Fruit fly (Drosophila melanogaster) whole organism, embryonic: Measurements from ENCODE around the gene Pxd.

Experiments
- B-H2 ChIP-seq: fragments of 200-800 bp; sonication (Bioruptor generic); optimal IDR thresholded peaks from 2 replicates; lab custom pipeline; 2018; ENCODE audit warnings: missing biosample characterization, mild to moderate bottlenecking, missing genetic modification characterization
- BEAF-32 ChIP-seq: fragments of 200-800 bp; sonication (Bioruptor generic); optimal IDR thresholded peaks from 3 replicates; lab custom pipeline; 2017; ENCODE audit warnings: missing biosample characterization, missing genetic modification characterization, mild to moderate bottlenecking, moderate library complexity, missing genetic modification reagents
- BtbVII ChIP-seq: fragments of 200-800 bp; sonication (Bioruptor generic); optimal IDR thresholded peaks from 3 replicates; lab custom pipeline; 2017; ENCODE audit warnings: missing biosample characterization, mild to moderate bottlenecking, missing genetic modification characterization
- CG1024 ChIP-seq: fragments of 200-800 bp; sonication (Bioruptor generic); IDR thresholded peaks from 2 replicates; pipeline ENCODE4 v1.3.6; 2022; ENCODE audit warnings: missing biosample characterization, missing genetic modification characterization
- CG12155 ChIP-seq: fragments of 200-800 bp; sonication (Bioruptor generic); optimal IDR thresholded peaks from 3 replicates; lab custom pipeline; 2016; ENCODE audit warnings: missing biosample characterization, missing genetic modification characterization
- CG12744 ChIP-seq: fragments of 200-800 bp; sonication (Bioruptor generic); optimal IDR thresholded peaks from 2 replicates; lab custom pipeline; 2016; ENCODE audit warnings: missing biosample characterization, missing genetic modification characterization
- CG13894 ChIP-seq: fragments of 200-800 bp; sonication (Bioruptor generic); optimal IDR thresholded peaks from 3 replicates; lab custom pipeline; 2018; ENCODE audit warnings: missing biosample characterization, mild to moderate bottlenecking, missing genetic modification characterization, moderate library complexity
- CG15514 ChIP-seq: fragments of 200-800 bp; sonication (Bioruptor generic); optimal IDR thresholded peaks from 3 replicates; lab custom pipeline; 2017; ENCODE audit warnings: missing biosample characterization, missing genetic modification characterization, mild to moderate bottlenecking, moderate library complexity, missing genetic modification reagents
- CG1603 ChIP-seq: fragments of 200-800 bp; sonication (Bioruptor generic); optimal IDR thresholded peaks from 2 replicates; lab custom pipeline; 2019; ENCODE audit warnings: missing biosample characterization, mild to moderate bottlenecking, missing genetic modification characterization, moderate library complexity
- CG17328 ChIP-seq: fragments of 200-800 bp; sonication (Bioruptor generic); IDR thresholded peaks from 2 replicates; pipeline ENCODE4 v1.3.6; 2022; ENCODE audit warnings: missing biosample characterization, missing genetic modification characterization
- CG17912 ChIP-seq: fragments of 200-800 bp; sonication (Bioruptor generic); optimal IDR thresholded peaks from 2 replicates; lab custom pipeline; 2018; ENCODE audit warnings: missing biosample characterization, mild to moderate bottlenecking, missing genetic modification characterization
- CG2116 ChIP-seq: fragments of 200-800 bp; sonication (Bioruptor generic); optimal IDR thresholded peaks from 3 replicates; lab custom pipeline; 2018; ENCODE audit warnings: missing biosample characterization, mild to moderate bottlenecking, missing genetic modification characterization
- CG4328 ChIP-seq: fragments of 200-800 bp; sonication (Bioruptor generic); optimal IDR thresholded peaks from 3 replicates; lab custom pipeline; 2017; ENCODE audit warnings: missing biosample characterization, missing genetic modification reagents, missing genetic modification characterization
- CG5953 ChIP-seq: fragments of 200-800 bp; sonication (Bioruptor generic); IDR thresholded peaks from 2 replicates; pipeline ENCODE4 v1.3.6; 2022; ENCODE audit warnings: missing biosample characterization, missing genetic modification characterization
- CG8290 ChIP-seq, 3 experiments: fragments of 200-800 bp; sonication (Bioruptor generic); optimal IDR thresholded peaks; 2 replicates each; lab custom pipeline; 2016 to 2019; ENCODE audit warnings: missing biosample characterization in 3 of 3, missing genetic modification characterization in 3 of 3, mild to moderate bottlenecking in 2 of 3, moderate library complexity in 1 of 3
- CG9876 ChIP-seq: fragments of 200-800 bp; sonication (Bioruptor generic); optimal IDR thresholded peaks from 2 replicates; lab custom pipeline; 2016; ENCODE audit warnings: missing biosample characterization, missing genetic modification characterization
- Camta ChIP-seq: fragments of 200-800 bp; sonication (Bioruptor generic); optimal IDR thresholded peaks from 2 replicates; lab custom pipeline; 2016; ENCODE audit warnings: missing biosample characterization, missing genetic modification characterization
- Drgx ChIP-seq: fragments of 200-800 bp; sonication (Bioruptor generic); IDR thresholded peaks from 2 replicates; pipeline ENCODE4 v1.3.6; 2022; ENCODE audit warnings: missing biosample characterization, missing genetic modification characterization
- Gsc ChIP-seq: fragments of 200-800 bp; sonication (Bioruptor generic); IDR thresholded peaks from 2 replicates; pipeline ENCODE4 v1.3.6; 2022; ENCODE audit warnings: missing biosample characterization, missing genetic modification characterization
- Hand ChIP-seq: fragments of 200-800 bp; sonication (Bioruptor generic); optimal IDR thresholded peaks from 2 replicates; lab custom pipeline; 2017; ENCODE audit warnings: mild to moderate bottlenecking, missing biosample characterization, missing genetic modification reagents, missing genetic modification characterization
- HmgZ ChIP-seq: fragments of 200-800 bp; sonication (Bioruptor generic); optimal IDR thresholded peaks from 2 replicates; lab custom pipeline; 2018; ENCODE audit warnings: missing biosample characterization, mild to moderate bottlenecking, missing genetic modification characterization
- Hmr ChIP-seq: fragments of 200-800 bp; sonication (Bioruptor generic); optimal IDR thresholded peaks from 3 replicates; lab custom pipeline; 2017; ENCODE audit warnings: mild to moderate bottlenecking, missing biosample characterization, missing genetic modification reagents, missing genetic modification characterization
- Hmx ChIP-seq: fragments of 200-800 bp; sonication (Bioruptor generic); optimal IDR thresholded peaks from 2 replicates; lab custom pipeline; 2016; ENCODE audit warnings: missing biosample characterization, missing genetic modification characterization
- Nf-YC ChIP-seq: fragments of 200-800 bp; optimal IDR thresholded peaks from 3 replicates; lab custom pipeline; 2019; ENCODE audit warnings: missing biosample characterization, mild to moderate bottlenecking, missing genetic modification characterization, moderate library complexity
- Optix ChIP-seq: fragments of 200-800 bp; sonication (Bioruptor generic); IDR thresholded peaks from 3 replicates; pipeline ENCODE4 v1.3.6; 2022; ENCODE audit warnings: missing biosample characterization, missing genetic modification characterization
- Sin3A ChIP-seq: fragments of >200 bp; optimal IDR thresholded peaks from 2 replicates; lab custom pipeline; 2018
- Sry-δ ChIP-seq: fragments of 200-800 bp; sonication (Bioruptor generic); optimal IDR thresholded peaks from 2 replicates; lab custom pipeline; 2016; ENCODE audit warnings: missing biosample characterization, missing genetic modification characterization
- Usf ChIP-seq: fragments of 200-800 bp; sonication (Bioruptor generic); optimal IDR thresholded peaks from 2 replicates; lab custom pipeline; 2017; ENCODE audit warnings: missing genotype, missing biosample characterization, missing genetic modification characterization
- bsh ChIP-seq, 2 experiments: fragments of 200-800 bp; sonication (Bioruptor generic); optimal IDR thresholded peaks; 2 replicates each; lab custom pipeline; 2017 to 2018; ENCODE audit warnings: mild to moderate bottlenecking in 2 of 2, missing biosample characterization in 2 of 2, missing genetic modification characterization in 2 of 2, moderate library complexity in 1 of 2
- cato ChIP-seq: fragments of 200-800 bp; sonication (Bioruptor generic); optimal IDR thresholded peaks from 2 replicates; lab custom pipeline; 2016; ENCODE audit warnings: missing biosample characterization, missing genetic modification characterization, borderline replicate concordance
- chn ChIP-seq: fragments of 200-800 bp; sonication (Bioruptor generic); optimal IDR thresholded peaks from 2 replicates; lab custom pipeline; 2016; ENCODE audit warnings: missing biosample characterization, missing genetic modification characterization
- crol ChIP-seq: fragments of 200-800 bp; sonication (Bioruptor generic); IDR thresholded peaks from 2 replicates; pipeline ENCODE4 v1.3.6; 2022; ENCODE audit warnings: missing biosample characterization, missing genetic modification characterization
- fd64A ChIP-seq: fragments of 200-800 bp; sonication (Bioruptor generic); optimal IDR thresholded peaks from 3 replicates; lab custom pipeline; 2018; ENCODE audit warnings: missing biosample characterization, mild to moderate bottlenecking, missing genetic modification characterization
- fd96Cb ChIP-seq: fragments of 200-800 bp; sonication (Bioruptor generic); optimal IDR thresholded peaks from 2 replicates; lab custom pipeline; 2018; ENCODE audit warnings: missing biosample characterization, mild to moderate bottlenecking, missing genetic modification characterization, moderate library complexity
- gce ChIP-seq: fragments of 200-800 bp; sonication (Bioruptor generic); IDR thresholded peaks from 3 replicates; pipeline ENCODE4 v1.3.6; 2022; ENCODE audit warnings: missing biosample characterization, missing genetic modification characterization
- gt ChIP-seq: fragments of 200-800 bp; sonication (Bioruptor generic); IDR thresholded peaks from 2 replicates; pipeline ENCODE4 v1.3.6; 2022; ENCODE audit warnings: missing biosample characterization, missing genetic modification characterization
- hb ChIP-seq: fragments of 200-800 bp; sonication (Bioruptor generic); IDR thresholded peaks from 3 replicates; pipeline ENCODE4 v1.3.6; 2022; ENCODE audit warnings: missing biosample characterization, missing genetic modification characterization; ENCODE audit not compliant: partially characterized antibody
- lmd ChIP-seq: fragments of 200-800 bp; sonication (Bioruptor generic); IDR thresholded peaks from 2 replicates; pipeline ENCODE4 v1.3.6; 2022; ENCODE audit warnings: missing biosample characterization, missing genetic modification characterization
- lola ChIP-seq, 3 experiments: fragments of >200 bp in 2 of 3; fragments of 200-800 bp in 1 of 3; sonication (Bioruptor generic) in 1 of 3; optimal IDR thresholded peaks; 2 replicates each; lab custom pipeline; 2017 to 2019; ENCODE audit warnings: missing biosample characterization in 3 of 3, missing genetic modification characterization in 3 of 3, mild to moderate bottlenecking in 1 of 3, moderate library complexity in 1 of 3
- org-1 ChIP-seq: fragments of 200-800 bp; sonication (Bioruptor generic); optimal IDR thresholded peaks from 2 replicates; lab custom pipeline; 2017; ENCODE audit warnings: missing biosample characterization, missing genetic modification characterization
- p53 ChIP-seq: fragments of 200-800 bp; sonication (Bioruptor generic); optimal IDR thresholded peaks from 2 replicates; lab custom pipeline; 2016; ENCODE audit warnings: missing biosample characterization, missing genetic modification characterization
- seq ChIP-seq: fragments of 200-800 bp; sonication (Bioruptor generic); IDR thresholded peaks from 2 replicates; pipeline ENCODE4 v1.3.6; 2022; ENCODE audit warnings: missing biosample characterization, missing genetic modification characterization
- toy ChIP-seq: fragments of 200-800 bp; sonication (Bioruptor generic); IDR thresholded peaks from 2 replicates; pipeline ENCODE4 v1.3.6; 2022; ENCODE audit warnings: missing biosample characterization, missing genetic modification characterization
- trem ChIP-seq: fragments of 200-800 bp; optimal IDR thresholded peaks from 3 replicates; lab custom pipeline; 2019; ENCODE audit warnings: missing biosample characterization, mild to moderate bottlenecking, missing genetic modification characterization, moderate library complexity
- tup ChIP-seq: fragments of 200-800 bp; sonication (Bioruptor generic); optimal IDR thresholded peaks from 2 replicates; lab custom pipeline; 2016; ENCODE audit warnings: missing biosample characterization, mild to moderate bottlenecking, missing genetic modification characterization, moderate library complexity
- usp ChIP-seq: fragments of >200 bp; optimal IDR thresholded peaks from 2 replicates; lab custom pipeline; 2017; ENCODE audit warnings: missing biosample characterization, missing genetic modification characterization
- yki ChIP-seq: fragments of >200 bp; optimal IDR thresholded peaks from 3 replicates; lab custom pipeline; 2018
- z ChIP-seq: fragments of 200-800 bp; sonication (Bioruptor generic); IDR thresholded peaks from 3 replicates; pipeline ENCODE4 v1.3.6; 2022; ENCODE audit warnings: missing biosample characterization, missing genetic modification characterization
- zen2 ChIP-seq: fragments of 200-800 bp; sonication (Bioruptor generic); IDR thresholded peaks from 3 replicates; pipeline ENCODE4 v1.3.6; 2022; ENCODE audit warnings: missing biosample characterization, missing genetic modification characterization; ENCODE audit not compliant: partially characterized antibody
- zf30C ChIP-seq: fragments of 200-800 bp; sonication (Bioruptor generic); optimal IDR thresholded peaks from 3 replicates; lab custom pipeline; 2018; ENCODE audit warnings: missing biosample characterization, mild to moderate bottlenecking, missing genetic modification characterization

The Pxd gene

DNA sequence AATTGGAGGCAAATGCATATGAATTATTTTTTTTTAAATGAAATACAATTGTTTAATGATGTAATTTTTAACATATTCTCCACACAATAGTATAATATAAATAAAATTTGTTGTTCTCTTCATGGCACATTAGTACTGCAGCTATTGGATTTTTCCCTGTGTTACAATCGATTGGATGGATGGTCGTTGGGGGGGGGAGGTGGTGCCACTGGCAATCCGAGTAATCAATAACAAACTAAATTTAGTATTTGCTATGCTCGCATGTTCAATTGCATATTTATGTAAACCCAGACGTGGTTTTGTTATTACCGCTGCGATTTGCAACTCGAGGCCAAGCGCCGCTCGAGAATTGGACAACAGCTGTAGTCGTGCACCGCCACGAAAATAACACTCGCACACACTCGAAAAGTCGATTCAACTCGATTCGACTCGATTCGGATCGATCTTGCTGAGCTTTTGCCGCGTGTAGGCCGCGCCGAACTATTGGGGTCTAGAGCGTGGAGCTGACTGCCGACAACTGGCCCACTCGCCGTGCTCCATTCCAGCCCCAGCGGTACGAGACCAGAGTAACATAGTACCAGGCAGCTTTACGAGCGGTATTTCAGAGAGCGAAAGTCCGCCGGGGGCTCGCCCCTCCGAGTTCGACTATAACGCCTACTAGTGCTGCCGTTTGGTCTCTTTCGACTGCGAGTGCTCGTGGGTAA is 27.0 kb upstream of the Pxd start, which contains the start of gene CG18622 (continued):
- TF ChIP-seq trem (tag; lab: Kevin White, UChicago): no peak
- no peak for TF ChIP-seq Hand (GFP tag; lab: Kevin White, UChicago)
- peak; percentile 6 for TF ChIP-seq fd96Cb (tag; lab: Kevin White, UChicago)
- TF ChIP-seq lmd (GFP tag; lab: Robert Waterston, UW): peak; percentile 32; the same call in 1 of the 2 replicates
- no peak for TF ChIP-seq Gsc (GFP tag; lab: Robert Waterston, UW)
- TF ChIP-seq Usf (GFP tag; lab: Kevin White, UChicago): no peak
- TF ChIP-seq Optix (GFP tag; lab: Robert Waterston, UW): no peak
- no peak for TF ChIP-seq CG12744 (GFP tag; lab: Kevin White, UChicago)
- no peak for TF ChIP-seq usp (GFP tag; lab: Kevin White, UChicago)
- no peak for TF ChIP-seq CG8290 (GFP tag; optimal IDR thresholded peaks at IDR 0.05; lab: Kevin White, UChicago)
- peak in 1 of 2 experiments; percentile 49 for TF ChIP-seq CG8290 (tag; optimal IDR thresholded peaks at IDR 0.05; lab: Kevin White, UChicago)
- TF ChIP-seq CG1603: no peak
- no peak for TF ChIP-seq BtbVII
- no peak for TF ChIP-seq BEAF-32 (GFP tag; lab: Kevin White, UChicago)
- no peak for TF ChIP-seq CG17912 (GFP tag; lab: Kevin White, UChicago)
- no peak for TF ChIP-seq Hmr (GFP tag; lab: Kevin White, UChicago)
- TF ChIP-seq yki (lab: Kevin White, UChicago): no peak
- no peak for TF ChIP-seq CG17328 (GFP tag; lab: Robert Waterston, UW)
- no peak for TF ChIP-seq cato (GFP tag; lab: Kevin White, UChicago)
- no peak for TF ChIP-seq Hmx (GFP tag; lab: Kevin White, UChicago)
- TF ChIP-seq zen2 (GFP tag; lab: Robert Waterston, UW): no peak
- no peak for TF ChIP-seq Nf-YC (tag; lab: Kevin White, UChicago)
- no peak for TF ChIP-seq CG1024 (GFP tag; lab: Robert Waterston, UW)
- TF ChIP-seq Camta (GFP tag; lab: Kevin White, UChicago): no peak
- TF ChIP-seq CG12155: no peak
- peak; percentile 95 for TF ChIP-seq CG13894 (tag; lab: Kevin White, UChicago)
- no peak for TF ChIP-seq CG9876
- no peak for TF ChIP-seq chn (GFP tag; lab: Kevin White, UChicago)
- TF ChIP-seq p53 (GFP tag; lab: Kevin White, UChicago): no peak
- no peak for TF ChIP-seq hb (GFP tag; lab: Robert Waterston, UW)
- TF ChIP-seq HmgZ (tag; lab: Kevin White, UChicago): peak; percentile 30
- TF ChIP-seq seq (GFP tag; lab: Robert Waterston, UW): 0 out of 2 replicates have a peak, but pooled peaks have one; percentile 8
- no peak for TF ChIP-seq zf30C
- TF ChIP-seq gce (GFP tag; lab: Robert Waterston, UW): no peak
- no peak for TF ChIP-seq bsh (GFP tag; optimal IDR thresholded peaks at IDR 0.05; lab: Kevin White, UChicago)
- no peak for TF ChIP-seq Sin3A (lab: Kevin White, UChicago)
- no peak for TF ChIP-seq gt (GFP tag; lab: Robert Waterston, UW)
- TF ChIP-seq toy (GFP tag; lab: Robert Waterston, UW): no peak
- TF ChIP-seq CG15514: peak; percentile 30
- no peak; the same call in 2 of the 3 replicates for TF ChIP-seq z
- TF ChIP-seq CG5953 (GFP tag; lab: Robert Waterston, UW): no peak
- TF ChIP-seq crol (GFP tag; lab: Robert Waterston, UW): peak; percentile 62
- no peak for TF ChIP-seq lola (GFP tag; optimal IDR thresholded peaks at IDR 0.05; lab: Kevin White, UChicago)
- TF ChIP-seq fd64A (GFP tag; lab: Kevin White, UChicago): no peak
- TF ChIP-seq Drgx: no peak
- TF ChIP-seq org-1 (GFP tag; lab: Kevin White, UChicago): no peak
- no peak for TF ChIP-seq CG2116 (GFP tag; lab: Kevin White, UChicago)
- no peak for TF ChIP-seq CG4328 (GFP tag; lab: Kevin White, UChicago)
- peak; percentile 19 for TF ChIP-seq B-H2 (GFP tag; lab: Kevin White, UChicago)
- no peak for TF ChIP-seq Sry-δ (GFP tag; lab: Kevin White, UChicago)
- TF ChIP-seq tup: no peak
